Fruit fly (Drosophila melanogaster) whole organism, wandering third instar larva: ENCODE results near the gene MRG15.
A peak's percentile ranks its signal among the peaks of the same experiment; 100 is the strongest.

Source experiments
- Abd-B ChIP-seq: fragments of >200 bp; optimal IDR thresholded peaks from 2 replicates; lab custom pipeline; 2017; ENCODE audit warnings: missing biosample characterization, missing genetic modification characterization
- CG9705 ChIP-seq: fragments of 200-800 bp; sonication (Bioruptor generic); optimal IDR thresholded peaks from 2 replicates; lab custom pipeline; 2018; ENCODE audit warnings: missing biosample characterization, mild to moderate bottlenecking, missing genetic modification characterization
- Dfd ChIP-seq: fragments of >200 bp; optimal IDR thresholded peaks from 2 replicates; lab custom pipeline; 2017; ENCODE audit warnings: missing biosample characterization, missing genetic modification characterization
- Dif ChIP-seq: fragments of 200-275, 200-300 bp; sonication (Bioruptor generic); optimal IDR thresholded peaks from 2 replicates; lab custom pipeline; 2018; ENCODE audit warnings: missing biosample characterization, missing genetic modification characterization; ENCODE audit not compliant: partially characterized antibody
- GATAd ChIP-seq: sonication (Bioruptor generic); optimal IDR thresholded peaks from 2 replicates; lab custom pipeline; 2016; ENCODE audit warnings: missing biosample characterization, missing genetic modification characterization
- Hr78 ChIP-seq: fragments of >200 bp; optimal IDR thresholded peaks from 2 replicates; lab custom pipeline; 2017; ENCODE audit warnings: missing biosample characterization, missing genetic modification characterization
- Hr83 ChIP-seq: fragments of 200-300 bp; sonication (Bioruptor generic); optimal IDR thresholded peaks from 2 replicates; lab custom pipeline; 2016; ENCODE audit warnings: missing biosample characterization, mild to moderate bottlenecking, missing genetic modification characterization, moderate library complexity; ENCODE audit not compliant: poor library complexity, severe bottlenecking
- Jra ChIP-seq: sonication (Bioruptor generic); optimal IDR thresholded peaks from 2 replicates; lab custom pipeline; 2016; ENCODE audit warnings: missing biosample characterization, missing genetic modification characterization
- Mio ChIP-seq: sonication (Bioruptor generic); optimal IDR thresholded peaks from 2 replicates; lab custom pipeline; 2016; ENCODE audit warnings: missing biosample characterization, missing genetic modification characterization
- Myc ChIP-seq: fragments of >200 bp; optimal IDR thresholded peaks from 2 replicates; lab custom pipeline; 2017
- N ChIP-seq: fragments of >200 bp; optimal IDR thresholded peaks from 2 replicates; lab custom pipeline; 2018; ENCODE audit warnings: missing biosample characterization, missing external identifiers, missing genetic modification characterization
- OdsH ChIP-seq: fragments of 200-800 bp; sonication (Bioruptor generic); optimal IDR thresholded peaks from 2 replicates; lab custom pipeline; 2016; ENCODE audit warnings: missing biosample characterization, mild to moderate bottlenecking, missing genetic modification characterization
- Rel ChIP-seq, 2 experiments: fragments of 200-800 bp; sonication (Bioruptor generic) in 1 of 2; optimal IDR thresholded peaks; 2 replicates in 1 of 2; 3 replicates in 1 of 2; lab custom pipeline; 2016 to 2019; ENCODE audit warnings: mild to moderate bottlenecking in 2 of 2, missing biosample characterization in 2 of 2, missing genetic modification characterization in 2 of 2, moderate library complexity in 1 of 2
- Sp1 ChIP-seq: fragments of 200-800 bp; sonication (Bioruptor generic); optimal IDR thresholded peaks from 3 replicates; lab custom pipeline; 2019; ENCODE audit warnings: missing biosample characterization, mild to moderate bottlenecking, missing genetic modification characterization, moderate library complexity
- Vsx2 ChIP-seq: fragments of 200-300, 225-300 bp; sonication (Bioruptor generic); optimal IDR thresholded peaks from 2 replicates; lab custom pipeline; 2018; ENCODE audit warnings: missing biosample characterization, missing genetic modification characterization; ENCODE audit not compliant: partially characterized antibody
- br ChIP-seq: fragments of 200-800 bp; sonication (Bioruptor generic); optimal IDR thresholded peaks from 2 replicates; lab custom pipeline; 2016; ENCODE audit warnings: missing biosample characterization, missing genetic modification characterization
- brk ChIP-seq: fragments of 200-800 bp; sonication (Bioruptor generic); optimal IDR thresholded peaks from 2 replicates; lab custom pipeline; 2016; ENCODE audit warnings: missing biosample characterization, mild to moderate bottlenecking, missing genetic modification characterization
- dl ChIP-seq, 2 experiments: fragments of 175-275, 200-275 bp in 1 of 2; fragments of 200-275 bp in 1 of 2; sonication (Bioruptor generic); optimal IDR thresholded peaks; lab custom pipeline; 2018; ENCODE audit warnings: mild to moderate bottlenecking in 2 of 2, missing biosample characterization in 2 of 2, missing genetic modification characterization in 2 of 2, moderate library complexity in 2 of 2; ENCODE audit not compliant: partially characterized antibody in 2 of 2, insufficient read depth in 1 of 2
- dsf ChIP-seq: sonication (Bioruptor generic); optimal IDR thresholded peaks from 2 replicates; lab custom pipeline; 2016; ENCODE audit warnings: missing biosample characterization, missing genetic modification characterization, borderline replicate concordance
- ey ChIP-seq: fragments of 200-800 bp; sonication (Bioruptor generic); optimal IDR thresholded peaks from 2 replicates; lab custom pipeline; 2016; ENCODE audit warnings: missing biosample characterization, missing genetic modification characterization
- foxo ChIP-seq, 2 experiments: fragments of 200-800 bp; sonication (Bioruptor generic); optimal IDR thresholded peaks; 2 replicates in 1 of 2; 3 replicates in 1 of 2; lab custom pipeline; 2016 to 2017; ENCODE audit warnings: missing biosample characterization in 2 of 2, missing genetic modification characterization in 2 of 2
- fru ChIP-seq: fragments of 200-800 bp; sonication (Bioruptor generic); optimal IDR thresholded peaks from 3 replicates; lab custom pipeline; 2016; ENCODE audit warnings: missing biosample characterization, mild to moderate bottlenecking, missing genetic modification characterization
- h ChIP-seq: fragments of 200-800 bp; sonication (Bioruptor generic); optimal IDR thresholded peaks from 3 replicates; lab custom pipeline; 2016; ENCODE audit warnings: missing biosample characterization, mild to moderate bottlenecking, missing genetic modification characterization
- jim ChIP-seq: fragments of 175-275, 200-325 bp; sonication (Bioruptor generic); optimal IDR thresholded peaks from 2 replicates; lab custom pipeline; 2016; ENCODE audit warnings: missing biosample characterization, mild to moderate bottlenecking, missing genetic modification characterization
- lola ChIP-seq: fragments of >200 bp; optimal IDR thresholded peaks from 2 replicates; lab custom pipeline; 2017; ENCODE audit warnings: missing biosample characterization, missing genetic modification characterization
- pan ChIP-seq: fragments of >200 bp; optimal IDR thresholded peaks from 2 replicates; lab custom pipeline; 2017
- psq ChIP-seq: fragments of 200-800 bp; sonication (Bioruptor generic); optimal IDR thresholded peaks from 3 replicates; lab custom pipeline; 2017; ENCODE audit warnings: missing biosample characterization, mild to moderate bottlenecking, missing genetic modification characterization, moderate library complexity
- rgr ChIP-seq: fragments of 200-800 bp; sonication (Bioruptor generic); optimal IDR thresholded peaks from 3 replicates; lab custom pipeline; 2016; ENCODE audit warnings: missing biosample characterization, mild to moderate bottlenecking, missing genetic modification characterization
- sage ChIP-seq: fragments of 200-800 bp; sonication (Bioruptor generic); optimal IDR thresholded peaks from 2 replicates; lab custom pipeline; 2016; ENCODE audit warnings: missing biosample characterization, mild to moderate bottlenecking, missing genetic modification characterization
- sv ChIP-seq: fragments of 200-800 bp; sonication (Bioruptor generic); optimal IDR thresholded peaks from 3 replicates; lab custom pipeline; 2016; ENCODE audit warnings: missing biosample characterization, missing genetic modification characterization
- tai ChIP-seq: sonication (Bioruptor generic); optimal IDR thresholded peaks from 2 replicates; lab custom pipeline; 2016; ENCODE audit warnings: missing biosample characterization, missing genetic modification characterization
- usp ChIP-seq: fragments of >200 bp; optimal IDR thresholded peaks from 2 replicates; lab custom pipeline; 2017; ENCODE audit warnings: missing biosample characterization, missing genetic modification characterization
- woc ChIP-seq: sonication (Bioruptor generic); optimal IDR thresholded peaks from 2 replicates; lab custom pipeline; 2016; ENCODE audit warnings: missing biosample characterization, mild to moderate bottlenecking, missing genetic modification characterization

The MRG15 gene

DNA sequence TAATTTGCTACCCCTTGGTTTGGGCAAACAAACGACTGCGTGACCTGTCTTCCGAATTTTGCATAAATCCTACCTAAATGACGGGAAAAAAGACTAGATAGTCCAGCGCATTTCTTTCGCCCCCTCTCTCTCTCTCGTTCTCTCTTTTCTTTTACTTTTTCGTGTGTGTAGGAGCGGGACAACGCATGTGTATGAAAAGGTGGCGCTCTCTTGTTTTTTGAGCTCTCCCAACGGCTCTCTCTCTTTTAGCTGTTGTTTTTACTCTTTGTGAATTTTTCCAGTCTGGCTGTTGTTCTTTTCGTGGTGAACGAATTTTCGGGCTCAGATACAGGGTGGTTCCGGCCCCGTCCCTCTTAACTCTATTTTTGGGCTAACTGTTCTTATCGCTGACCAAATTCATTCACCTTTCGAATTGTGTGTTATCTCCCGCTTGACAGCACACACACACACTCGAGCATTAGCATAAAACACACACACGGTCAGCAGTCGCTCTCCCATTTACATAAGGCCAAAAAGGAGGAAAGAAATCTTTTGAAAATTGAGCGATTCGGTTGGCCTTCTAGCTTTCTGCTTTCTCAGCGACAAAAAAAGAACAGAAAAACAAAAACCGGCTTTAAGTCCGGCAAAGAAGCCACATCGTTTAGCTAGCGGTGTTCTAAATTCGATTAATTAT lies 13.8 kb upstream of the MRG15 start:
- TF ChIP-seq tai (GFP tag; lab: Kevin White, UChicago) (no peak), dl (GFP tag; optimal IDR thresholded peaks at IDR 0.05; lab: Kevin White, UChicago; ENCODE audit: insufficient read depth in 1 of 2, partially characterized antibody in 2 of 2) (peak; percentile 86 to 92), rgr (GFP tag; lab: Kevin White, UChicago) (peak; percentile 8), Mio (no peak), psq (GFP tag; lab: Kevin White, UChicago) (peak; percentile 64), usp (GFP tag; lab: Kevin White, UChicago) (no peak), CG9705 (GFP tag; lab: Kevin White, UChicago) (no peak), fru (no peak), ey (GFP tag; lab: Kevin White, UChicago) (no peak), Dif (GFP tag; lab: Kevin White, UChicago) (peak; percentile 90), dsf (GFP tag; lab: Kevin White, UChicago) (no peak), Vsx2 (peak; percentile 70), Dfd (no peak), Hr83 (no peak), GATAd (GFP tag; lab: Kevin White, UChicago) (no peak), foxo (GFP tag; optimal IDR thresholded peaks at IDR 0.05; lab: Kevin White, UChicago) (no peak), sv (GFP tag; lab: Kevin White, UChicago) (no peak), OdsH (peak; percentile 32), h (GFP tag; lab: Kevin White, UChicago) (peak; percentile 24), br (GFP tag; lab: Kevin White, UChicago) (no peak), brk (no peak), Sp1 (GFP tag; lab: Kevin White, UChicago) (peak; percentile 34), Myc (no peak)
- TF ChIP-seq, all 38 proteins: peak for 8

DNA sequence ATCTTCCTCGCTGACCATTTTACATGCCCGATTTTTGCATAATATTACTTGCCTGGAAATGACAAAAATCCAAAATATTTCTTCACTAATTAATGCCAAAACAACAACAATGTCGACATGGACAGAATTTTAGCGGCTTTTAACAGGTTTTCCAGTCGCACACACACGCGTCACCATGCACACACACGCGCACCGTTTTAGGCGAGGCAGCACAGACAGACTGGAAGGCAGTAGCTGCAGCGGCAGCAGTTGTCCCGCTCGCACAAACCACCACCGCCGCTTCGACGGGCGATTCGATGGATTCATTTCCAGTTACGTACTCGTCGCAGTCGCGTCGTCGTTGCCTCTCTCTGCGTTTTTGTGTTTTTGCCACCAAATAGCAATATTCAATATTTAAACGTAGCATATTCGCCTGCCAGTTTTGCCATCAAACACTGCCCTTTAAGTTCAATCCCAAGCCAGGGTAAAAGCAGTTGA lies 12.8 kb upstream of the MRG15 start, which contains the start of gene CG45218:
Gene CG45218, minus strand, starts transcription at position 158 of the 477 bp plus-strand sequence.
- TF ChIP-seq OdsH (peak; percentile 19), Myc (no peak), Mio (no peak), Sp1 (GFP tag; lab: Kevin White, UChicago) (no peak), h (GFP tag; lab: Kevin White, UChicago) (peak; percentile 68), Jra (GFP tag; lab: Kevin White, UChicago) (peak; percentile 55), N (GFP tag; lab: Kevin White, UChicago) (peak; percentile 45), sage (GFP tag; lab: Kevin White, UChicago) (no peak), jim (no peak), Dfd (no peak), foxo (GFP tag; optimal IDR thresholded peaks at IDR 0.05; lab: Kevin White, UChicago) (peak in 1 of 2 experiments; percentile 23), psq (GFP tag; lab: Kevin White, UChicago) (no peak), Abd-B (GFP tag; lab: Kevin White, UChicago) (no peak), tai (GFP tag; lab: Kevin White, UChicago) (no peak), CG9705 (GFP tag; lab: Kevin White, UChicago) (no peak), Vsx2 (peak; percentile 21), Hr78 (no peak), pan (lab: Kevin White, UChicago) (no peak), sv (GFP tag; lab: Kevin White, UChicago) (no peak), lola (no peak), ey (GFP tag; lab: Kevin White, UChicago) (no peak), br (GFP tag; lab: Kevin White, UChicago) (peak; percentile 46), dl (GFP tag; optimal IDR thresholded peaks at IDR 0.05; lab: Kevin White, UChicago; ENCODE audit: insufficient read depth in 1 of 2, partially characterized antibody in 2 of 2) (peak in 1 of 2 experiments; percentile 7), Hr83 (peak; percentile 78), Dif (GFP tag; lab: Kevin White, UChicago) (peak; percentile 68)

DNA sequence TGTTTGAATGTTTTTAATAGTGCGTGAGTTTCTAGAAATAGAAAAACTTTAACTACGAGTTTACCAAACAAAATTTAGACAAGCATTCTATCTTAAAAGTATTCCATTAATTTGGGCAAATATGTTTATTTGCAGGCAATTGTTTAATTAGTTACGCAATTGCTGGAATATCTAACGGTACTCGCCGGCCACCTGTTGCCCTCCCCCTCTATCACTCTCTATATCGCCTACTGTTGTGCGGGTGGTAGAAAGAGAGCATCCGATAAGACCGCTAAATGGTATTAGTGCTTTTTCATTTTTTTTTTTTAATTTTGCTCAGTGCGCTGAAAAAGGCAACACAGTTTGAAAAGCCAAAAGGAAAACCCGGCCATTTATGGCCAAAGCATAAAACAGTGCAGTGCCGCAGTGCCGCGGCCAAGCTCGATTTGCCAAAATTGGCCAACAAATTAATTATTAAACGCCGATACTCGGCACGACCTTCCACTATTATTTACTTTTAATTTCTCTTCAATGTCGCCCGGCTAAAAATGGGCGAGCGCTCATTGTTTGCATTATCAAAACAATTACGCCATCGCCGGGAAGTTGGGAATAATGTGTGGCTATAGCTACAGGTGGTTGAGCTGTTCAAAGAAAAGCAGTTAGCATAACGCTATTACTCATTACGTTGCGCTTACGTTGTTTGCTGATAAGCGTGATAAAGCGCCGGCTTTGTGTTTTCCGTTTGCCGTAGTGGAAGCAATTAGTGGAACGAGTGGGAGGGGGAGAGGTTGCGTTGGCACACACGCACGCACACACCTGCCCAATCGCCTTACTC lies 12.1 kb upstream of the MRG15 start:
- TF ChIP-seq woc (GFP tag; lab: Kevin White, UChicago): no peak
- no peak for TF ChIP-seq rgr (GFP tag; lab: Kevin White, UChicago)
- TF ChIP-seq Rel (GFP tag; optimal IDR thresholded peaks at IDR 0.05; lab: Kevin White, UChicago): no peak
- TF ChIP-seq Rel (tag; optimal IDR thresholded peaks at IDR 0.05; lab: Kevin White, UChicago): no peak
- no peak for TF ChIP-seq jim
